Fruit fly (Drosophila melanogaster): ENCODE measurements around the gene CG32284.

DNA sequence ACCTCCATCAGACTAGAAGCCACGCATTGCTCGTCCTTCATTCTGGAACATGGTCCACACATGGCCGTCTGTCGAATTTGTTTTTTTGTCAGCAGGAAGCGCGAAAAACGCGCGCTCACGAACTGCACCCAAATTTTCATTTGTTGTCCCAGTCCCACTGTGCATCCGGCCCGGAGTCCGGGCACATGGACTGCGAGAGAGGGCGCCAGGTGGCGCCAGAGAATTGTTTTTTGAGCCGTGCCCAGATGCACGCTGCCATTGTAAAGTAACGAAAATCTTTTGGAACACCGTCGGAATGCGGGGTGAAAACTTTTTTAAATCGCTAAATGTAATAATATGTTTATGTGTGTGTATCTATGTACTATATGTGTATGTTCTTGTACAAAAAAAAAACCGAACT is 28.8 kb upstream of the CG32284 start:
- no peak for TF ChIP-seq psq (optimal IDR thresholded peaks at IDR 0.05)
- TF ChIP-seq pan (optimal IDR thresholded peaks at IDR 0.05): no peak
